Worm (Caenorhabditis elegans) whole organism, L3 larva: ENCODE results near the gene fbxa-188.

Experiments
- ZK546.5 ChIP-seq: sonication (generic microtip); optimal IDR thresholded peaks from 2 replicates; lab custom pipeline; 2017; ENCODE audit warnings: missing biosample characterization, missing genetic modification characterization
- ama-1 ChIP-seq: fragments of 150-350 bp; optimal IDR thresholded peaks from 2 replicates; lab custom pipeline; 2018
- nhr-23 ChIP-seq: fragments of 150-350 bp; optimal IDR thresholded peaks from 2 replicates; lab custom pipeline; 2014; ENCODE audit warnings: missing biosample characterization, missing genetic modification reagents, missing genetic modification characterization
- zag-1 ChIP-seq: fragments of 150-350 bp; optimal IDR thresholded peaks from 2 replicates; lab custom pipeline; 2014; ENCODE audit warnings: missing biosample characterization, missing genetic modification characterization

DNA sequence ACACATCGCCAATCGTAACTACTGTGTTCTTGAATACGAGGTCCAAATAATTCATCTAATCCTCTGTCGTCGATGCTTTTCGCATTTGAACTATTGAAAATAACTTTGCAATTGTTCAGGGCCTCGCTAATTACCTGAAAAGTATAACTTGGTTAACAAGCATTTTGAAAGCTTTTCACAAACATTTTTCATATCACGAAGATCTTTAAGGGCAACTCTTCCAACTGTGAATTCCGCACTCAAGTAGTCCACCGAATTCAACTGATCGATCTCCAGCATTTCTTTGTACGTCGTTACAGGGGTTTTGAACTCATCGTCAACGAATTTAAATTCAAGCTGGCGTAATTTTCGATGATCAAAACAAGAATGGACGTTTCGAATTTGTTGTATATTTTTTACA lies 48.3 kb downstream of the fbxa-188 start:
- TF ChIP-seq ZK546.5 (tag; lab: Kevin White, UChicago) (no peak), ama-1 (lab: Kevin White, UChicago) (no peak), zag-1 (tag; lab: Kevin White, UChicago) (no peak), nhr-23 (no peak)
